Worm (Caenorhabditis elegans) whole organism, L3 larva: Measurements from ENCODE around the gene M110.10.

Experiments used
- R02D3.7 ChIP-seq: fragments of 150-350 bp; optimal IDR thresholded peaks from 2 replicates; lab custom pipeline; 2014; ENCODE audit warnings: missing biosample characterization, missing genetic modification characterization
- ama-1 ChIP-seq: fragments of 150-350 bp; optimal IDR thresholded peaks from 2 replicates; lab custom pipeline; 2018
- ceh-16 ChIP-seq: sonication (generic microtip); optimal IDR thresholded peaks from 2 replicates; lab custom pipeline; 2017; ENCODE audit warnings: missing biosample characterization, missing genetic modification characterization
- ceh-28 ChIP-seq: fragments of 150-350 bp; optimal IDR thresholded peaks from 2 replicates; lab custom pipeline; 2014; ENCODE audit warnings: missing biosample characterization, missing genetic modification reagents, missing genetic modification characterization
- ceh-82 ChIP-seq: fragments of 150-350 bp; optimal IDR thresholded peaks from 2 replicates; lab custom pipeline; 2014; ENCODE audit warnings: missing biosample characterization, missing genetic modification characterization
- ceh-9 ChIP-seq: sonication (generic microtip); optimal IDR thresholded peaks from 2 replicates; lab custom pipeline; 2018; ENCODE audit warnings: missing biosample characterization, missing genetic modification characterization
- daf-12 ChIP-seq: fragments of 150-350 bp; optimal IDR thresholded peaks from 2 replicates; lab custom pipeline; 2014; ENCODE audit warnings: missing biosample characterization, missing genetic modification reagents, missing genetic modification characterization
- egl-27 ChIP-seq: sonication (generic microtip); optimal IDR thresholded peaks from 4 replicates; lab custom pipeline; 2017; ENCODE audit warnings: missing biosample characterization, missing genetic modification reagents, missing genetic modification characterization
- egl-5 ChIP-seq: fragments of 150-350 bp; optimal IDR thresholded peaks from 2 replicates; lab custom pipeline; 2017; ENCODE audit warnings: missing biosample characterization, missing genetic modification reagents, missing genetic modification characterization, inconsistent platforms
- elt-1 ChIP-seq: fragments of 150-350 bp; optimal IDR thresholded peaks from 2 replicates; lab custom pipeline; 2014; ENCODE audit warnings: missing biosample characterization, missing genetic modification characterization
- elt-2 ChIP-seq: sonication (generic microtip); optimal IDR thresholded peaks from 2 replicates; lab custom pipeline; 2016; ENCODE audit warnings: missing genetic modification reagents, mild to moderate bottlenecking, missing genetic modification characterization, missing compliant biosample characterization
- eor-1 ChIP-seq, 2 experiments: fragments of 150-350 bp; optimal IDR thresholded peaks; 2 replicates each; lab custom pipeline; 2014 to 2018; ENCODE audit warnings: missing biosample characterization in 2 of 2, missing genetic modification characterization in 2 of 2
- fkh-10 ChIP-seq: sonication (generic microtip); optimal IDR thresholded peaks from 2 replicates; lab custom pipeline; 2017; ENCODE audit warnings: missing biosample characterization, missing genetic modification reagents, missing genetic modification characterization
- fkh-2 ChIP-seq: fragments of 150-350 bp; optimal IDR thresholded peaks from 2 replicates; lab custom pipeline; 2014; ENCODE audit warnings: missing biosample characterization, missing genetic modification reagents, missing genetic modification characterization
- fos-1 ChIP-seq: fragments of 150-350 bp; optimal IDR thresholded peaks from 2 replicates; lab custom pipeline; 2014; ENCODE audit warnings: missing biosample characterization, missing genetic modification characterization
- hmg-11 ChIP-seq: sonication (generic microtip); optimal IDR thresholded peaks from 2 replicates; lab custom pipeline; 2016; ENCODE audit warnings: missing genetic modification characterization, missing compliant biosample characterization
- jun-1 ChIP-seq: fragments of 150-350 bp; optimal IDR thresholded peaks from 2 replicates; lab custom pipeline; 2014; ENCODE audit warnings: missing biosample characterization, missing genetic modification reagents, missing genetic modification characterization
- lin-39 ChIP-seq: fragments of 150-350 bp; optimal IDR thresholded peaks from 2 replicates; lab custom pipeline; 2018; ENCODE audit warnings: missing biosample characterization, missing genetic modification reagents, missing genetic modification characterization
- mdl-1 ChIP-seq: fragments of 150-350 bp; optimal IDR thresholded peaks from 2 replicates; lab custom pipeline; 2014; ENCODE audit warnings: missing biosample characterization, missing genetic modification characterization
- mml-1 ChIP-seq: fragments of 150-350 bp; sonication (generic microtip); optimal IDR thresholded peaks from 3 replicates; lab custom pipeline; 2014; ENCODE audit warnings: missing biosample characterization, missing genetic modification characterization
- nfya-1 ChIP-seq: sonication (generic microtip); optimal IDR thresholded peaks from 2 replicates; lab custom pipeline; 2017; ENCODE audit warnings: missing genetic modification characterization, mild to moderate bottlenecking, missing compliant biosample characterization, antibody characterized with exemption, moderate library complexity; ENCODE audit not compliant: insufficient read depth
- nhr-11 ChIP-seq: fragments of 150-350 bp; optimal IDR thresholded peaks from 2 replicates; lab custom pipeline; 2014; ENCODE audit warnings: missing biosample characterization, missing genetic modification characterization
- nhr-12 ChIP-seq: fragments of 150-350 bp; optimal IDR thresholded peaks from 2 replicates; lab custom pipeline; 2014; ENCODE audit warnings: missing biosample characterization, missing genetic modification characterization
- nhr-25 ChIP-seq: sonication (generic microtip); optimal IDR thresholded peaks from 2 replicates; lab custom pipeline; 2017; ENCODE audit warnings: missing biosample characterization, missing genetic modification characterization
- nhr-28 ChIP-seq: fragments of 150-350 bp; optimal IDR thresholded peaks from 2 replicates; lab custom pipeline; 2014; ENCODE audit warnings: missing biosample characterization, missing genetic modification characterization
- nhr-43 ChIP-seq: sonication (generic microtip); optimal IDR thresholded peaks from 2 replicates; lab custom pipeline; 2016; ENCODE audit warnings: mild to moderate bottlenecking, missing genetic modification characterization, missing compliant biosample characterization; ENCODE audit not compliant: poor library complexity, severe bottlenecking
- nhr-67 ChIP-seq: fragments of 150-350 bp; optimal IDR thresholded peaks from 2 replicates; lab custom pipeline; 2014; ENCODE audit warnings: missing biosample characterization, missing genetic modification characterization
- nhr-76 ChIP-seq: fragments of 150-350 bp; sonication (generic microtip); optimal IDR thresholded peaks from 5 replicates; lab custom pipeline; 2014; ENCODE audit warnings: missing biosample characterization, missing genetic modification characterization
- pha-4 ChIP-seq: fragments of 150-350 bp; optimal IDR thresholded peaks from 2 replicates; lab custom pipeline; 2014; ENCODE audit warnings: missing biosample characterization, missing genetic modification reagents, missing genetic modification characterization
- sea-2 ChIP-seq: fragments of 150-350 bp; sonication (generic microtip); optimal IDR thresholded peaks from 4 replicates; lab custom pipeline; 2014; ENCODE audit warnings: missing biosample characterization, missing genetic modification reagents, missing genetic modification characterization
- skn-1 ChIP-seq: fragments of 150-350 bp; optimal IDR thresholded peaks from 2 replicates; lab custom pipeline; 2014; ENCODE audit warnings: missing biosample characterization, missing genetic modification characterization
- snpc-4 ChIP-seq: fragments of 150-350 bp; optimal IDR thresholded peaks from 2 replicates; lab custom pipeline; 2014; ENCODE audit warnings: missing biosample characterization, missing genetic modification characterization
- tbx-2 ChIP-seq: sonication (generic microtip); optimal IDR thresholded peaks from 2 replicates; lab custom pipeline; 2016; ENCODE audit warnings: mild to moderate bottlenecking, missing genetic modification characterization, missing compliant biosample characterization
- unc-39 ChIP-seq: sonication (generic microtip); optimal IDR thresholded peaks from 4 replicates; lab custom pipeline; 2017; ENCODE audit warnings: missing biosample characterization, missing genetic modification characterization
- unc-62 ChIP-seq: fragments of 150-350 bp; sonication (generic microtip); optimal IDR thresholded peaks from 4 replicates; lab custom pipeline; 2014; ENCODE audit warnings: missing biosample characterization, missing genetic modification reagents, missing genetic modification characterization
- ztf-4 ChIP-seq: fragments of 150-350 bp; optimal IDR thresholded peaks from 2 replicates; lab custom pipeline; 2014; ENCODE audit warnings: missing biosample characterization, missing genetic modification characterization

M110.10 gene

DNA sequence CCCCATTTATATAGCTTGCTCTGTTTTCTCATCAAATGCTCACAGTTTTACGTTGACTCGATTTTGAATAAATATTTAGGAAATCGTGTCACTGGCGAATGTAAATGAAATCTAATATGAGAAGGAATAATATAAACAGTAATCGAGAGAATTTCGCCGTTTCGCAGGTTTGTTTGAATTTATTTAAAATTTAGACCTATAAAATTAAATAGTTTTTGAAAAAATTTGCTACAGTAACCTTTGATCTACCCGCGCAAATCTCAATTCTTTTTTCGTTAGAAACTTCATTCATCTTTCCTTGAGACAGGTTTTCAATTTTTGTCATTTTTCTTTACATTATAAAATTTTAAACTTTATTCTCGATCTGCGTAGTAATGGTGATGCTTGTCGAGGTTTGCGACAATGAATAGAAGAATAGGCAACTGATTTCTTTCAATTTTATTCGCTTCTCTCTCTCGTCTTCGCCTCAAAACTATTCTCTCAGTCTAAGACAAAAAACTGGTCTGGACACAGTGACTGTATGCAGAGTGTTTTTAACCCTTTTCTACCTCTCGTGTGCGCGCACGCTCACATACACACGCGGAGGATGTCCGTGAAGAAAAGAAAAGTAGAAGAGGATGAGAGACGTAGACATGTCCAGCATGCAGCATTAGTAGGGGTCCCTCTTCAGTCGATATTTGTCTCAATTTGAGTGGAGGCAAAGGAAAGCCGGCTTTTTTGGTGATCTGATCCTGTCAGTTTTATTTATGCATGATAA lies 8.2 kb upstream of the M110.10 start, which contains the start of gene dab-1 (continued):
- no peak for TF ChIP-seq elt-1 (tag; lab: Kevin White, UChicago)
- no peak for TF ChIP-seq nhr-11 (tag; lab: Kevin White, UChicago)
- no peak for TF ChIP-seq jun-1
- TF ChIP-seq fkh-10: no peak
- TF ChIP-seq pha-4 (tag; lab: Kevin White, UChicago): peak; percentile 4
- no peak for TF ChIP-seq eor-1 (tag; optimal IDR thresholded peaks at IDR 0.05; lab: Kevin White, UChicago)
- no peak for TF ChIP-seq mml-1 (tag; lab: Kevin White, UChicago)
- no peak for TF ChIP-seq nhr-12 (tag; lab: Kevin White, UChicago)
- no peak for TF ChIP-seq lin-39 (tag; lab: Kevin White, UChicago)
- TF ChIP-seq egl-5 (tag; lab: Kevin White, UChicago): no peak
- no peak for TF ChIP-seq ztf-4 (tag; lab: Kevin White, UChicago)
- TF ChIP-seq unc-62 (GFP tag; lab: Kevin White, UChicago): no peak
- no peak for TF ChIP-seq fos-1 (tag; lab: Kevin White, UChicago)
- no peak for TF ChIP-seq nhr-67
- peak; percentile 8 for TF ChIP-seq snpc-4

DNA sequence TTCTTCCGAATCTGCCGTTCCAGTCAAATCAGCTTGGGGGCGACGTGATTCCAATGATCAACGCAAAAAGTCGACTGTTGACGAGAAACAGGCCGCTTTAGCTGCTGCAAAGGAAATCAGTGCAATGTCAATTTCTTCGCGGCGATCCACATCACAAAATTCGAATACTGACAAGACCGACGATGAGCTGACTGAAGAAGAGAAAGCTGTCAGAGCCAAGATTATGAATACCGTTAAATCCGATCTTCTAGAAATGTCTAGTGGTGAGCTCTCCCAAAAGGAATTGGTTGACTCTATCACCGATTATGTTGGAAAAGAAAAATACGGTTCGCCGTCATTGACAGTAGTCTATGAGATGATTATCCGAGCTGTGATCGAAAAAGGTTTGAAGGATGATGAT lies 6.0 kb upstream of the M110.10 start:
- TF ChIP-seq ztf-4 (tag; lab: Kevin White, UChicago) (no peak), R02D3.7 (tag; lab: Kevin White, UChicago) (no peak), ceh-82 (no peak), pha-4 (tag; lab: Kevin White, UChicago) (no peak), nhr-12 (tag; lab: Kevin White, UChicago) (no peak), nhr-28 (tag; lab: Kevin White, UChicago) (no peak), nhr-25 (no peak), mdl-1 (no peak), hmg-11 (tag; lab: Kevin White, UChicago) (no peak), ceh-9 (tag; lab: Kevin White, UChicago) (no peak), ceh-16 (tag; lab: Kevin White, UChicago) (no peak), tbx-2 (tag; lab: Kevin White, UChicago) (no peak), skn-1 (no peak), eor-1 (tag; optimal IDR thresholded peaks at IDR 0.05; lab: Kevin White, UChicago) (no peak), ama-1 (lab: Kevin White, UChicago) (no peak)

ce11 chrII:8218266-8218665 lies 4.0 kb upstream of the M110.10 start:
- TF ChIP-seq sea-2 (GFP tag; lab: Kevin White, UChicago) (no peak), egl-5 (tag; lab: Kevin White, UChicago) (no peak), egl-27 (tag; lab: Kevin White, UChicago) (no peak), ceh-82 (no peak), unc-62 (GFP tag; lab: Kevin White, UChicago) (no peak), lin-39 (tag; lab: Kevin White, UChicago) (no peak), ztf-4 (tag; lab: Kevin White, UChicago) (no peak), nhr-11 (tag; lab: Kevin White, UChicago) (no peak), pha-4 (tag; lab: Kevin White, UChicago) (no peak), nfya-1 (tag; lab: Kevin White, UChicago) (no peak), ceh-28 (tag; lab: Kevin White, UChicago) (no peak), mml-1 (tag; lab: Kevin White, UChicago) (no peak), nhr-43 (tag; lab: Kevin White, UChicago) (no peak), elt-2 (tag; lab: Kevin White, UChicago) (no peak), nhr-25 (no peak), daf-12 (tag; lab: Kevin White, UChicago) (no peak), unc-39 (tag; lab: Kevin White, UChicago) (no peak), fkh-10 (no peak), nhr-12 (tag; lab: Kevin White, UChicago) (no peak), skn-1 (no peak)

- TF ChIP-seq egl-27 (tag; lab: Kevin White, UChicago) (no peak), fkh-2 (tag; lab: Kevin White, UChicago) (no peak), nhr-76 (tag; lab: Kevin White, UChicago) (no peak), ceh-28 (tag; lab: Kevin White, UChicago) (no peak), nfya-1 (tag; lab: Kevin White, UChicago) (no peak), jun-1 (no peak), ceh-9 (tag; lab: Kevin White, UChicago) (no peak), nhr-28 (tag; lab: Kevin White, UChicago) (no peak)
These were observed 2.7 kb upstream of the M110.10 start, which contains the start of gene ifg-1 for ce11 chrII:8216922-8217321. Gene ifg-1, plus strand, starts transcription at chrII:8217222.
